Fruit fly (Drosophila melanogaster) whole organism, embryonic: ENCODE results near the gene kirre.

Experiments used
- Antp ChIP-seq: fragments of 200-800 bp; sonication (Bioruptor generic); optimal IDR thresholded peaks from 3 replicates; lab custom pipeline; 2016; ENCODE audit warnings: missing biosample characterization, missing genetic modification characterization
- Atf6 ChIP-seq: fragments of 200-800 bp; sonication (Bioruptor generic); IDR thresholded peaks from 2 replicates; pipeline ENCODE4 v1.3.6; 2022; ENCODE audit warnings: missing biosample characterization, missing genetic modification characterization
- Blimp-1 ChIP-seq: fragments of 200-800 bp; sonication (Bioruptor generic); optimal IDR thresholded peaks from 3 replicates; lab custom pipeline; 2018; ENCODE audit warnings: missing biosample characterization, missing genetic modification characterization, mild to moderate bottlenecking, moderate library complexity, missing genetic modification reagents
- CG1024 ChIP-seq: fragments of 200-800 bp; sonication (Bioruptor generic); IDR thresholded peaks from 2 replicates; pipeline ENCODE4 v1.3.6; 2022; ENCODE audit warnings: missing biosample characterization, missing genetic modification characterization
- CG11456 ChIP-seq: fragments of 200-800 bp; sonication (Bioruptor generic); IDR thresholded peaks from 3 replicates; pipeline ENCODE4 v1.3.6; 2022; ENCODE audit warnings: missing biosample characterization, missing genetic modification characterization
- CG11504 ChIP-seq: fragments of 200-800 bp; sonication (Bioruptor generic); optimal IDR thresholded peaks from 3 replicates; lab custom pipeline; 2019; ENCODE audit warnings: missing biosample characterization, mild to moderate bottlenecking, missing genetic modification characterization, moderate library complexity
- CG11695 ChIP-seq: fragments of 200-800 bp; sonication (Bioruptor generic); IDR thresholded peaks from 3 replicates; pipeline ENCODE4 v1.3.6; 2022; ENCODE audit warnings: missing biosample characterization, missing genetic modification characterization
- CG12299 ChIP-seq: fragments of 200-800 bp; sonication (Bioruptor generic); optimal IDR thresholded peaks from 2 replicates; lab custom pipeline; 2018; ENCODE audit warnings: missing biosample characterization, mild to moderate bottlenecking, missing genetic modification characterization
- CG1233 ChIP-seq: fragments of 200-800 bp; sonication (Bioruptor generic); optimal IDR thresholded peaks from 4 replicates; lab custom pipeline; 2018; ENCODE audit warnings: missing biosample characterization, mild to moderate bottlenecking, missing genetic modification characterization
- CG12744 ChIP-seq: fragments of 200-800 bp; sonication (Bioruptor generic); optimal IDR thresholded peaks from 2 replicates; lab custom pipeline; 2016; ENCODE audit warnings: missing biosample characterization, missing genetic modification characterization
- CG13894 ChIP-seq: fragments of 200-800 bp; sonication (Bioruptor generic); optimal IDR thresholded peaks from 3 replicates; lab custom pipeline; 2018; ENCODE audit warnings: missing biosample characterization, mild to moderate bottlenecking, missing genetic modification characterization, moderate library complexity
- CG15514 ChIP-seq: fragments of 200-800 bp; sonication (Bioruptor generic); optimal IDR thresholded peaks from 3 replicates; lab custom pipeline; 2017; ENCODE audit warnings: missing biosample characterization, missing genetic modification characterization, mild to moderate bottlenecking, moderate library complexity, missing genetic modification reagents
- CG17328 ChIP-seq: fragments of 200-800 bp; sonication (Bioruptor generic); IDR thresholded peaks from 2 replicates; pipeline ENCODE4 v1.3.6; 2022; ENCODE audit warnings: missing biosample characterization, missing genetic modification characterization
- CG17568 ChIP-seq: fragments of 200-800 bp; sonication (Bioruptor generic); optimal IDR thresholded peaks from 2 replicates; lab custom pipeline; 2018; ENCODE audit warnings: missing biosample characterization, mild to moderate bottlenecking, missing genetic modification characterization, moderate library complexity
- CG18599 ChIP-seq: fragments of 200-800 bp; sonication (Bioruptor generic); optimal IDR thresholded peaks from 3 replicates; lab custom pipeline; 2017; ENCODE audit warnings: missing biosample characterization, missing genetic modification characterization, mild to moderate bottlenecking, moderate library complexity, missing genetic modification reagents
- CG2120 ChIP-seq: fragments of 200-800 bp; sonication (Bioruptor generic); optimal IDR thresholded peaks from 3 replicates; lab custom pipeline; 2016; ENCODE audit warnings: missing biosample characterization, missing genetic modification characterization
- CG2199 ChIP-seq: fragments of 200-800 bp; sonication (Bioruptor generic); IDR thresholded peaks from 3 replicates; pipeline ENCODE4 v1.3.6; 2022; ENCODE audit warnings: missing biosample characterization, missing genetic modification characterization
- CG32532 ChIP-seq: fragments of 200-800 bp; sonication (Bioruptor generic); IDR thresholded peaks from 2 replicates; pipeline ENCODE4 v1.3.6; 2022; ENCODE audit warnings: missing biosample characterization, missing genetic modification characterization
- CG4360 ChIP-seq: fragments of 200-800 bp; sonication (Bioruptor generic); IDR thresholded peaks from 2 replicates; pipeline ENCODE4 v1.3.6; 2022; ENCODE audit warnings: missing biosample characterization, missing genetic modification characterization
- CG5180 ChIP-seq: fragments of 200-800 bp; sonication (Bioruptor generic); optimal IDR thresholded peaks from 3 replicates; lab custom pipeline; 2017; ENCODE audit warnings: missing biosample characterization, missing genetic modification characterization, mild to moderate bottlenecking, moderate library complexity, missing genetic modification reagents
- CG7928 ChIP-seq: fragments of 200-800 bp; sonication (Bioruptor generic); optimal IDR thresholded peaks from 2 replicates; lab custom pipeline; 2017; ENCODE audit warnings: missing biosample characterization, mild to moderate bottlenecking, missing genetic modification characterization
- CG8290 ChIP-seq, 3 experiments: fragments of 200-800 bp; sonication (Bioruptor generic); optimal IDR thresholded peaks; 2 replicates each; lab custom pipeline; 2016 to 2019; ENCODE audit warnings: missing biosample characterization in 3 of 3, missing genetic modification characterization in 3 of 3, mild to moderate bottlenecking in 2 of 3, moderate library complexity in 1 of 3
- CG8924 ChIP-seq: fragments of 200-800 bp; optimal IDR thresholded peaks from 3 replicates; lab custom pipeline; 2019; ENCODE audit warnings: missing biosample characterization, mild to moderate bottlenecking, missing genetic modification characterization, moderate library complexity
- CkIIα-i1 ChIP-seq: fragments of 200-800 bp; sonication (Bioruptor generic); IDR thresholded peaks from 2 replicates; pipeline ENCODE4 v1.3.6; 2022; ENCODE audit warnings: missing biosample characterization, missing genetic modification characterization
- Dbx ChIP-seq: fragments of 200-800 bp; sonication (Bioruptor generic); IDR thresholded peaks from 3 replicates; pipeline ENCODE4 v1.3.6; 2022; ENCODE audit warnings: missing biosample characterization, missing genetic modification characterization
- Ptx1 ChIP-seq: fragments of 200-800 bp; sonication (Bioruptor generic); IDR thresholded peaks from 2 replicates; pipeline ENCODE4 v1.3.6; 2022; ENCODE audit warnings: missing biosample characterization, missing genetic modification characterization
- Xbp1 ChIP-seq: fragments of 200-800 bp; sonication (Bioruptor generic); optimal IDR thresholded peaks from 3 replicates; lab custom pipeline; 2016; ENCODE audit warnings: missing biosample characterization, mild to moderate bottlenecking, missing genetic modification characterization
- abd-A ChIP-seq: fragments of 200-800 bp; sonication (Bioruptor generic); optimal IDR thresholded peaks from 3 replicates; lab custom pipeline; 2019; ENCODE audit warnings: missing biosample characterization, mild to moderate bottlenecking, missing genetic modification characterization, moderate library complexity
- bbx ChIP-seq: fragments of 200-800 bp; sonication (Bioruptor generic); IDR thresholded peaks from 2 replicates; pipeline ENCODE4 v1.3.6; 2022; ENCODE audit warnings: missing biosample characterization, missing genetic modification characterization; ENCODE audit not compliant: partially characterized antibody
- cg ChIP-seq: fragments of 200-800 bp; sonication (Bioruptor generic); optimal IDR thresholded peaks from 3 replicates; lab custom pipeline; 2019; ENCODE audit warnings: missing biosample characterization, mild to moderate bottlenecking, missing genetic modification characterization, moderate library complexity
- chinmo ChIP-seq: fragments of 200-800 bp; sonication (Bioruptor generic); IDR thresholded peaks from 4 replicates; pipeline ENCODE4 v1.3.6; 2022; ENCODE audit warnings: missing biosample characterization, missing genetic modification characterization; ENCODE audit not compliant: partially characterized antibody
- dm ChIP-seq: fragments of 200-800 bp; sonication (Bioruptor generic); optimal IDR thresholded peaks from 3 replicates; lab custom pipeline; 2016; ENCODE audit warnings: missing biosample characterization, missing genetic modification characterization
- gce ChIP-seq: fragments of 200-800 bp; sonication (Bioruptor generic); IDR thresholded peaks from 3 replicates; pipeline ENCODE4 v1.3.6; 2022; ENCODE audit warnings: missing biosample characterization, missing genetic modification characterization
- gfzf ChIP-seq: fragments of 200-800 bp; sonication (Bioruptor generic); optimal IDR thresholded peaks from 2 replicates; lab custom pipeline; 2016; ENCODE audit warnings: missing biosample characterization, mild to moderate bottlenecking, missing genetic modification characterization, moderate library complexity
- kni ChIP-seq: fragments of 200-800 bp; sonication (Bioruptor generic); optimal IDR thresholded peaks from 3 replicates; lab custom pipeline; 2017; ENCODE audit warnings: mild to moderate bottlenecking, missing biosample characterization, missing genetic modification reagents, missing genetic modification characterization
- nerfin-1 ChIP-seq: fragments of 200-800 bp; sonication (Bioruptor generic); optimal IDR thresholded peaks from 3 replicates; lab custom pipeline; 2019; ENCODE audit warnings: missing biosample characterization, mild to moderate bottlenecking, missing genetic modification characterization, moderate library complexity
- nmo ChIP-seq: fragments of 200-800 bp; sonication (Bioruptor generic); optimal IDR thresholded peaks from 2 replicates; lab custom pipeline; 2018; ENCODE audit warnings: missing biosample characterization, mild to moderate bottlenecking, missing genetic modification characterization, moderate library complexity
- nom ChIP-seq: fragments of 200-800 bp; sonication (Bioruptor generic); optimal IDR thresholded peaks from 2 replicates; lab custom pipeline; 2017; ENCODE audit warnings: missing biosample characterization, missing genetic modification characterization, mild to moderate bottlenecking, moderate library complexity, missing genetic modification reagents
- odd ChIP-seq: fragments of 200-800 bp; sonication (Bioruptor generic); optimal IDR thresholded peaks from 2 replicates; lab custom pipeline; 2017; ENCODE audit warnings: missing biosample characterization, mild to moderate bottlenecking, missing genetic modification characterization
- phol ChIP-seq: fragments of 200-800 bp; sonication (Bioruptor generic); optimal IDR thresholded peaks from 3 replicates; lab custom pipeline; 2018; ENCODE audit warnings: missing biosample characterization, mild to moderate bottlenecking, missing genetic modification characterization, moderate library complexity
- prd ChIP-seq, 3 experiments: fragments of >200 bp in 2 of 3; fragments of 200-800 bp in 1 of 3; sonication (Bioruptor generic) in 1 of 3; optimal IDR thresholded peaks in 2 of 3; IDR thresholded peaks in 1 of 3; 2 replicates in 2 of 3; 3 replicates in 1 of 3; pipeline versions ENCODE4 v1.3.6 to Lab custom; 2017 to 2022; ENCODE audit warnings: missing biosample characterization in 1 of 3, missing genetic modification characterization in 1 of 3
- pum ChIP-seq: fragments of 200-800 bp; sonication (Bioruptor generic); optimal IDR thresholded peaks from 2 replicates; lab custom pipeline; 2016; ENCODE audit warnings: missing biosample characterization, missing genetic modification characterization
- scrt ChIP-seq: fragments of 200-800 bp; sonication (Bioruptor generic); optimal IDR thresholded peaks from 2 replicates; lab custom pipeline; 2018; ENCODE audit warnings: missing biosample characterization, mild to moderate bottlenecking, missing genetic modification characterization, moderate library complexity
- sens ChIP-seq: fragments of 200-800 bp; sonication (Bioruptor generic); peaks from one replicate; lab custom pipeline; 2016; ENCODE audit warnings: missing biosample characterization, missing genetic modification characterization
- sens-2 ChIP-seq: fragments of 200-800 bp; sonication (Bioruptor generic); IDR thresholded peaks from 2 replicates; pipeline ENCODE4 v1.3.6; 2022; ENCODE audit warnings: missing biosample characterization, missing genetic modification characterization
- sna ChIP-seq: fragments of 200-800 bp; sonication (Bioruptor generic); IDR thresholded peaks from 2 replicates; pipeline ENCODE4 v1.3.6; 2022; ENCODE audit warnings: missing biosample characterization, missing genetic modification characterization; ENCODE audit not compliant: partially characterized antibody
- sqz ChIP-seq: fragments of 200-800 bp; sonication (Bioruptor generic); optimal IDR thresholded peaks from 3 replicates; lab custom pipeline; 2018; ENCODE audit warnings: missing biosample characterization, mild to moderate bottlenecking, missing genetic modification characterization
- unpg ChIP-seq: fragments of 200-800 bp; sonication (Bioruptor generic); optimal IDR thresholded peaks from 3 replicates; lab custom pipeline; 2018; ENCODE audit warnings: missing biosample characterization, mild to moderate bottlenecking, missing genetic modification characterization, moderate library complexity

kirre gene

DNA sequence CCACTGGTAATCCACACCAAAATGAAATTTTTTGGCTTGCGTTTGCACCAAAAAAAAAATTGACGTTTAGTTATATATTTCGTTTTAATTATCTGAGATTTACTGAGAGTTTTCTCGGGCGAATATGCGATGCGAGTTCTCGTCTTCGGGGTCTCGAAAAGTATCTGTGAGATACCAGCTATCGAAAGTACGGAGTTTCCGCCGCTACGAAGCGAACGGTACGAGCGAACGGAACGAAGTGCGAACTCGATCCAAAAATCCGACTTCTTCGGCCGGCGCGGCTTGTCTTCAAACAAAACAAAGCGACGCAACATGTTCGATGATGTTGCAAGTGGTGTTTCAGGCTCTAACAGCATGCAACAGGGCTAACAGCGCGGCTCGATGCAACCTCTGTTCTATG is 233.4 kb downstream of the kirre start, which contains the start of gene rst (continued):
- peak; percentile 15 for TF ChIP-seq CG11504 (tag; lab: Kevin White, UChicago)
- TF ChIP-seq Antp (GFP tag; lab: Kevin White, UChicago) = no peak
- TF ChIP-seq nom (GFP tag; lab: Kevin White, UChicago) = peak; percentile 33
- TF ChIP-seq CG2120 (GFP tag; lab: Kevin White, UChicago) = no peak
- TF ChIP-seq unpg (GFP tag; lab: Kevin White, UChicago) = no peak
- peak; percentile 51 for TF ChIP-seq abd-A
- 0 out of 2 replicates have a peak, but pooled peaks have one; percentile 29 for TF ChIP-seq CG4360 (GFP tag; lab: Robert Waterston, UW)
- peak; percentile 62; the same call in 1 of the 4 replicates for TF ChIP-seq chinmo
- no peak for TF ChIP-seq CG11695
- TF ChIP-seq CG1233 (GFP tag; lab: Kevin White, UChicago) = no peak
- peak; percentile 82 for TF ChIP-seq CG13894 (tag; lab: Kevin White, UChicago)
- TF ChIP-seq CG5180 (GFP tag; lab: Kevin White, UChicago) = peak; percentile 99
- no peak for TF ChIP-seq gfzf (GFP tag; lab: Kevin White, UChicago)
- TF ChIP-seq Ptx1 = no peak
- no peak for TF ChIP-seq CG17568 (GFP tag; lab: Kevin White, UChicago)
- peak; percentile 34 for TF ChIP-seq scrt (GFP tag; lab: Kevin White, UChicago)
- peak; percentile 33; the same call in 2 of the 3 replicates for TF ChIP-seq CG2199 (GFP tag; lab: Robert Waterston, UW)
- TF ChIP-seq CG7928 = no peak
- peak; percentile 41; the same call in 1 of the 2 replicates for TF ChIP-seq CG17328 (GFP tag; lab: Robert Waterston, UW)
- TF ChIP-seq CG1024 (GFP tag; lab: Robert Waterston, UW) = 0 out of 2 replicates have a peak, but pooled peaks have one; percentile 14
- no peak for TF ChIP-seq CkIIα-i1
- peak; percentile 93 for TF ChIP-seq sens (GFP tag; lab: Kevin White, UChicago)
- 0 out of 2 replicates have a peak, but pooled peaks have one; percentile 20 for TF ChIP-seq Atf6 (GFP tag; lab: Robert Waterston, UW)
- TF ChIP-seq sens-2 = no peak
- no peak for TF ChIP-seq phol (tag; lab: Kevin White, UChicago)
- no peak for TF ChIP-seq Dbx (GFP tag; lab: Robert Waterston, UW)
- no peak for TF ChIP-seq kni (GFP tag; lab: Kevin White, UChicago)
- peak; percentile 4 for TF ChIP-seq sqz (GFP tag; lab: Kevin White, UChicago)
- no peak for TF ChIP-seq odd (GFP tag; lab: Kevin White, UChicago)
- TF ChIP-seq CG15514 (GFP tag; lab: Kevin White, UChicago) = peak; percentile 4
- peak; percentile 48; the same call in 1 of the 2 replicates for TF ChIP-seq bbx
- TF ChIP-seq gce (GFP tag; lab: Robert Waterston, UW) = peak; percentile 34; the same call in 1 of the 3 replicates
- no peak for TF ChIP-seq CG8290 (GFP tag; optimal IDR thresholded peaks at IDR 0.05; lab: Kevin White, UChicago)
- TF ChIP-seq CG8290 (tag; optimal IDR thresholded peaks at IDR 0.05; lab: Kevin White, UChicago) = peak in 1 of 2 experiments; percentile 44
- no peak for TF ChIP-seq prd (optimal IDR thresholded peaks at IDR 0.05; lab: Kevin White, UChicago)
- TF ChIP-seq prd (GFP tag; IDR thresholded peaks at IDR 0.05; lab: Robert Waterston, UW) = 0 out of 3 replicates have a peak, but pooled peaks have one; percentile 8

DNA sequence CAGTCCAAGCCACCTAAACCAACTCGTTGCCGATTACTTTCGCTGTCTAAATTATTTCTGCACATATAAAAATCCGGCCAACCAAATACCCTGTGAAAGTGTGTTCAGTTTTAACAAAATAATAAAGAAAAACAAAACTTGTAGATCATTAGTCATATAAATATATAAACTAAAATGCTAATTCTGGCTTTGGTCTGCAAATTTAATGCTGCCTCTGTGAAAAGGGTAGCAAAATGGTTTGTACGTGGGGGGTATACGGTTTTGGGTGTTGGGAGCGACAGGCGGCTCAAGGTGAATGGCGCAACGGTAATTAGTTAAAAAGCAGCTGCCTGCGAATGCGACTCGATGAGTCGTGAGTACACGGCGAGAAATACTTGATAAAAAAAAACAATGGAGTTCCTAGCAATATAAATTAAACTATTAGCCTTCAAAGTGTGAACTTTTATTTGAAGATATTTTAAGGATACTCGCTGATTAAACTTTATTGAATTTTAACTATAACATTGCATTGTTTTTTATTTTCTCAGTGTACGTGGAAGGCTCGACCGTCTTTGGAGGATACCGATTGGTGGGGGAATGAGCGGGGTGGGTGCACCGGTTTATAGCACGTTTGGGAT is 237.8 kb downstream of the kirre start:
- TF ChIP-seq dm (GFP tag; lab: Kevin White, UChicago) = peak; percentile 1
- no peak for TF ChIP-seq CG8924
- peak; percentile 3 for TF ChIP-seq nerfin-1 (tag; lab: Kevin White, UChicago)
- peak; percentile 46 for TF ChIP-seq Blimp-1 (GFP tag; lab: Kevin White, UChicago)
- TF ChIP-seq cg (GFP tag; lab: Kevin White, UChicago) = no peak
- TF ChIP-seq sna (GFP tag; lab: Robert Waterston, UW) = no peak
- TF ChIP-seq CG12744 (GFP tag; lab: Kevin White, UChicago) = no peak
- no peak for TF ChIP-seq CG13894 (tag; lab: Kevin White, UChicago)
- TF ChIP-seq pum (GFP tag; lab: Kevin White, UChicago) = peak; percentile 13
- TF ChIP-seq Xbp1 (GFP tag; lab: Kevin White, UChicago) = peak; percentile 49
- TF ChIP-seq CG18599 (GFP tag; lab: Kevin White, UChicago) = peak; percentile 40
- no peak for TF ChIP-seq CG11456
- TF ChIP-seq nmo = peak; percentile 38
- TF ChIP-seq CG12299 (tag; lab: Kevin White, UChicago) = no peak
- TF ChIP-seq CG32532 (GFP tag; lab: Robert Waterston, UW) = no peak
